Fruit fly (Drosophila melanogaster) whole organism, embryonic: ENCODE results near the gene CG9360.

ENCODE experiments used
- Antp ChIP-seq: fragments of 200-800 bp; sonication (Bioruptor generic); optimal IDR thresholded peaks from 3 replicates; lab custom pipeline; 2016; ENCODE audit warnings: missing biosample characterization, missing genetic modification characterization
- CG1024 ChIP-seq: fragments of 200-800 bp; sonication (Bioruptor generic); IDR thresholded peaks from 2 replicates; pipeline ENCODE4 v1.3.6; 2022; ENCODE audit warnings: missing biosample characterization, missing genetic modification characterization
- CG10267 ChIP-seq: fragments of 200-800 bp; sonication (Bioruptor generic); optimal IDR thresholded peaks from 2 replicates; lab custom pipeline; 2018; ENCODE audit warnings: missing biosample characterization, mild to moderate bottlenecking, missing genetic modification characterization, moderate library complexity
- CG10543 ChIP-seq: fragments of 200-800 bp; sonication (Bioruptor generic); optimal IDR thresholded peaks from 3 replicates; lab custom pipeline; 2017; ENCODE audit warnings: missing biosample characterization, mild to moderate bottlenecking, missing genetic modification characterization, moderate library complexity
- CG13894 ChIP-seq: fragments of 200-800 bp; sonication (Bioruptor generic); optimal IDR thresholded peaks from 3 replicates; lab custom pipeline; 2018; ENCODE audit warnings: missing biosample characterization, mild to moderate bottlenecking, missing genetic modification characterization, moderate library complexity
- CG14050 ChIP-seq: fragments of 200-800 bp; sonication (Bioruptor generic); IDR thresholded peaks from 3 replicates; pipeline ENCODE4 v1.3.6; 2022; ENCODE audit warnings: missing biosample characterization, missing genetic modification characterization
- CG15011 ChIP-seq: fragments of 200-800 bp; sonication (Bioruptor generic); optimal IDR thresholded peaks from 3 replicates; lab custom pipeline; 2018; ENCODE audit warnings: missing biosample characterization, mild to moderate bottlenecking, missing genetic modification characterization
- CG16813 ChIP-seq: fragments of 200-800 bp; sonication (Bioruptor generic); IDR thresholded peaks from 3 replicates; pipeline ENCODE4 v1.3.6; 2022; ENCODE audit warnings: missing biosample characterization, missing genetic modification characterization; ENCODE audit not compliant: partially characterized antibody
- CG17385 ChIP-seq: fragments of 200-800 bp; sonication (Bioruptor generic); optimal IDR thresholded peaks from 3 replicates; lab custom pipeline; 2018; ENCODE audit warnings: missing biosample characterization, mild to moderate bottlenecking, missing genetic modification characterization
- CG17612 ChIP-seq: fragments of 200-800 bp; sonication (Bioruptor generic); IDR thresholded peaks from 2 replicates; pipeline ENCODE4 v1.3.6; 2022; ENCODE audit warnings: missing biosample characterization, missing genetic modification characterization
- CG30431 ChIP-seq: fragments of 200-800 bp; sonication (Bioruptor generic); optimal IDR thresholded peaks from 2 replicates; lab custom pipeline; 2017; ENCODE audit warnings: missing biosample characterization, missing genetic modification characterization
- CG3163 ChIP-seq: fragments of 200-800 bp; sonication (Bioruptor generic); optimal IDR thresholded peaks from 3 replicates; lab custom pipeline; 2016; ENCODE audit warnings: missing biosample characterization, missing genetic modification characterization
- CG32772 ChIP-seq: fragments of 200-800 bp; sonication (Bioruptor generic); IDR thresholded peaks from 2 replicates; pipeline ENCODE4 v1.3.6; 2022; ENCODE audit warnings: missing biosample characterization, missing genetic modification characterization
- CG4820 ChIP-seq: fragments of 200-800 bp; sonication (Bioruptor generic); optimal IDR thresholded peaks from 3 replicates; lab custom pipeline; 2016; ENCODE audit warnings: missing biosample characterization, missing genetic modification characterization
- CG5245 ChIP-seq: fragments of 200-800 bp; sonication (Bioruptor generic); optimal IDR thresholded peaks from 3 replicates; lab custom pipeline; 2016; ENCODE audit warnings: missing biosample characterization, missing genetic modification characterization
- CG6689 ChIP-seq: fragments of 200-800 bp; sonication (Bioruptor generic); IDR thresholded peaks from 2 replicates; pipeline ENCODE4 v1.3.6; 2022; ENCODE audit warnings: missing biosample characterization, missing genetic modification characterization
- CG8388 ChIP-seq: fragments of 200-800 bp; sonication (Bioruptor generic); optimal IDR thresholded peaks from 2 replicates; lab custom pipeline; 2019; ENCODE audit warnings: missing biosample characterization, mild to moderate bottlenecking, missing genetic modification characterization, moderate library complexity
- Ets65A ChIP-seq: fragments of 200-800 bp; sonication (Bioruptor generic); peaks from one replicate; lab custom pipeline; 2016; ENCODE audit warnings: missing biosample characterization, missing genetic modification characterization
- Gsc ChIP-seq: fragments of 200-800 bp; sonication (Bioruptor generic); IDR thresholded peaks from 2 replicates; pipeline ENCODE4 v1.3.6; 2022; ENCODE audit warnings: missing biosample characterization, missing genetic modification characterization
- Hand ChIP-seq: fragments of 200-800 bp; sonication (Bioruptor generic); optimal IDR thresholded peaks from 2 replicates; lab custom pipeline; 2017; ENCODE audit warnings: mild to moderate bottlenecking, missing biosample characterization, missing genetic modification reagents, missing genetic modification characterization
- Hmx ChIP-seq: fragments of 200-800 bp; sonication (Bioruptor generic); optimal IDR thresholded peaks from 2 replicates; lab custom pipeline; 2016; ENCODE audit warnings: missing biosample characterization, missing genetic modification characterization
- NC2α ChIP-seq: fragments of 200-800 bp; sonication (Bioruptor generic); optimal IDR thresholded peaks from 2 replicates; lab custom pipeline; 2016; ENCODE audit warnings: missing biosample characterization, missing genetic modification characterization
- NK7.1 ChIP-seq: fragments of 200-800 bp; sonication (Bioruptor generic); optimal IDR thresholded peaks from 3 replicates; lab custom pipeline; 2016; ENCODE audit warnings: missing biosample characterization, missing genetic modification characterization
- Nf-YA ChIP-seq: fragments of 200-800 bp; sonication (Bioruptor generic); IDR thresholded peaks from 2 replicates; pipeline ENCODE4 v1.3.6; 2022; ENCODE audit warnings: missing biosample characterization, missing genetic modification characterization
- Xbp1 ChIP-seq: fragments of 200-800 bp; sonication (Bioruptor generic); optimal IDR thresholded peaks from 3 replicates; lab custom pipeline; 2016; ENCODE audit warnings: missing biosample characterization, mild to moderate bottlenecking, missing genetic modification characterization
- YL-1 ChIP-seq: fragments of 200-800 bp; sonication (Bioruptor generic); optimal IDR thresholded peaks from 3 replicates; lab custom pipeline; 2017; ENCODE audit warnings: missing biosample characterization, mild to moderate bottlenecking, missing genetic modification characterization
- ara ChIP-seq: fragments of 200-800 bp; sonication (Bioruptor generic); IDR thresholded peaks from 2 replicates; pipeline ENCODE4 v1.3.6; 2022; ENCODE audit warnings: missing biosample characterization, missing genetic modification characterization
- bbx ChIP-seq: fragments of 200-800 bp; sonication (Bioruptor generic); IDR thresholded peaks from 2 replicates; pipeline ENCODE4 v1.3.6; 2022; ENCODE audit warnings: missing biosample characterization, missing genetic modification characterization; ENCODE audit not compliant: partially characterized antibody
- btn ChIP-seq: fragments of 200-800 bp; sonication (Bioruptor generic); optimal IDR thresholded peaks from 2 replicates; lab custom pipeline; 2016; ENCODE audit warnings: missing biosample characterization, missing genetic modification characterization
- cg ChIP-seq: fragments of 200-800 bp; sonication (Bioruptor generic); optimal IDR thresholded peaks from 3 replicates; lab custom pipeline; 2019; ENCODE audit warnings: missing biosample characterization, mild to moderate bottlenecking, missing genetic modification characterization, moderate library complexity
- cwo ChIP-seq: fragments of 200-800 bp; sonication (Bioruptor generic); optimal IDR thresholded peaks from 3 replicates; lab custom pipeline; 2017; ENCODE audit warnings: missing biosample characterization, missing genetic modification characterization, mild to moderate bottlenecking, moderate library complexity, missing genetic modification reagents
- dmrt99B ChIP-seq: fragments of 200-800 bp; sonication (Bioruptor generic); optimal IDR thresholded peaks from 2 replicates; lab custom pipeline; 2018; ENCODE audit warnings: missing biosample characterization, mild to moderate bottlenecking, missing genetic modification characterization, moderate library complexity
- esg ChIP-seq: fragments of 200-800 bp; sonication (Bioruptor generic); conservative IDR thresholded peaks from 2 replicates; pipeline ENCODE4 v1.3.6; 2022; ENCODE audit warnings: missing biosample characterization, missing genetic modification characterization
- ewg ChIP-seq: fragments of 200-800 bp; sonication (Bioruptor generic); optimal IDR thresholded peaks from 3 replicates; lab custom pipeline; 2017; ENCODE audit warnings: mild to moderate bottlenecking, missing biosample characterization, missing genetic modification reagents, missing genetic modification characterization
- eyg ChIP-seq: fragments of 200-800 bp; sonication (Bioruptor generic); optimal IDR thresholded peaks from 3 replicates; lab custom pipeline; 2016; ENCODE audit warnings: missing biosample characterization, missing genetic modification characterization
- gem ChIP-seq: fragments of 200-800 bp; sonication (Bioruptor generic); optimal IDR thresholded peaks from 2 replicates; lab custom pipeline; 2019; ENCODE audit warnings: missing biosample characterization, mild to moderate bottlenecking, missing genetic modification characterization, moderate library complexity
- grau ChIP-seq: fragments of 200-800 bp; optimal IDR thresholded peaks from 3 replicates; lab custom pipeline; 2019; ENCODE audit warnings: missing biosample characterization, mild to moderate bottlenecking, missing genetic modification characterization, moderate library complexity
- ind ChIP-seq: fragments of 200-800 bp; sonication (Bioruptor generic); optimal IDR thresholded peaks from 3 replicates; lab custom pipeline; 2016; ENCODE audit warnings: missing biosample characterization, missing genetic modification characterization
- jumu ChIP-seq: fragments of 200-800 bp; sonication (Bioruptor generic); optimal IDR thresholded peaks from 3 replicates; lab custom pipeline; 2016; ENCODE audit warnings: missing biosample characterization, missing genetic modification characterization
- ken ChIP-seq: fragments of 200-800 bp; sonication (Bioruptor generic); IDR thresholded peaks from 3 replicates; pipeline ENCODE4 v1.3.6; 2022; ENCODE audit warnings: missing biosample characterization, missing genetic modification characterization
- lmd ChIP-seq: fragments of 200-800 bp; sonication (Bioruptor generic); IDR thresholded peaks from 2 replicates; pipeline ENCODE4 v1.3.6; 2022; ENCODE audit warnings: missing biosample characterization, missing genetic modification characterization
- onecut ChIP-seq: fragments of 200-800 bp; sonication (Bioruptor generic); IDR thresholded peaks from 2 replicates; pipeline ENCODE4 v1.3.6; 2022; ENCODE audit warnings: missing biosample characterization, missing genetic modification characterization
- ranshi ChIP-seq: fragments of 200-800 bp; sonication (Bioruptor generic); IDR thresholded peaks from 2 replicates; pipeline ENCODE4 v1.3.6; 2022; ENCODE audit warnings: missing biosample characterization, missing genetic modification characterization
- ro ChIP-seq: fragments of 200-800 bp; sonication (Bioruptor generic); IDR thresholded peaks from 2 replicates; pipeline ENCODE4 v1.3.6; 2022; ENCODE audit warnings: missing biosample characterization, missing genetic modification characterization
- slp2 ChIP-seq: fragments of 200-800 bp; sonication (Bioruptor generic); optimal IDR thresholded peaks from 2 replicates; lab custom pipeline; 2016; ENCODE audit warnings: missing biosample characterization, missing genetic modification characterization
- tgo ChIP-seq: fragments of 200-800 bp; sonication (Bioruptor generic); IDR thresholded peaks from 3 replicates; pipeline ENCODE4 v1.3.6; 2022; ENCODE audit warnings: missing biosample characterization, missing genetic modification characterization
- trem ChIP-seq: fragments of 200-800 bp; optimal IDR thresholded peaks from 3 replicates; lab custom pipeline; 2019; ENCODE audit warnings: missing biosample characterization, mild to moderate bottlenecking, missing genetic modification characterization, moderate library complexity
- zen ChIP-seq: fragments of 200-800 bp; sonication (Bioruptor generic); optimal IDR thresholded peaks from 3 replicates; lab custom pipeline; 2018; ENCODE audit warnings: missing biosample characterization, mild to moderate bottlenecking, missing genetic modification characterization, moderate library complexity

CG9360 gene

DNA sequence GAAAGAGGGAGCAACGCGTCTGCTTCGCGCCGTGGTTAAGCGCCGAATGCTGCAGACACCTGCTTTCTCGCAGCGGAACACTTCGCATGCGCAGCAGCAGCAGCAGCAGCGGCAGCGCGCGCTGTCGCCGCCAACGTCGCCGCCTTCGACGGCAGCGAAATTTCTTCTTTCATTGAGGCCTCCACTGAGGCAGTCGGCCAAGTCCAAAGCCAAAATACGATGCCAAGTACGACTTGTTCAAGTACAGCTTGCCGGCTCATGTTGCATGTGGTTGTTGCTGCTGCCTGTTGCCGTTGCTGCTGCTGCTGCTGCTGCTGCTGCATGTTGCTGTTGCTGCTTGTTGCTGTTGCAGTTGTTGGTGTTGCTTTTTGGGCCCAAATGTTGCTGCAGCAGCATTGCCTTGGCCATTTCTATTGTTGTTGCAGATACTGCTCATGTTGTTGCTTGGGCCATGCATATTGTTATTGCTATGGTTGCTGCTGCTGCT lies 14.4 kb upstream of the CG9360 start, which contains the start of gene dy:
Gene dy, minus strand, starts transcription at position 51 of the 487 bp plus-strand sequence.
- no peak for TF ChIP-seq bbx (GFP tag; lab: Robert Waterston, UW)
- peak; percentile 61 for TF ChIP-seq Ets65A (GFP tag; lab: Kevin White, UChicago)

DNA sequence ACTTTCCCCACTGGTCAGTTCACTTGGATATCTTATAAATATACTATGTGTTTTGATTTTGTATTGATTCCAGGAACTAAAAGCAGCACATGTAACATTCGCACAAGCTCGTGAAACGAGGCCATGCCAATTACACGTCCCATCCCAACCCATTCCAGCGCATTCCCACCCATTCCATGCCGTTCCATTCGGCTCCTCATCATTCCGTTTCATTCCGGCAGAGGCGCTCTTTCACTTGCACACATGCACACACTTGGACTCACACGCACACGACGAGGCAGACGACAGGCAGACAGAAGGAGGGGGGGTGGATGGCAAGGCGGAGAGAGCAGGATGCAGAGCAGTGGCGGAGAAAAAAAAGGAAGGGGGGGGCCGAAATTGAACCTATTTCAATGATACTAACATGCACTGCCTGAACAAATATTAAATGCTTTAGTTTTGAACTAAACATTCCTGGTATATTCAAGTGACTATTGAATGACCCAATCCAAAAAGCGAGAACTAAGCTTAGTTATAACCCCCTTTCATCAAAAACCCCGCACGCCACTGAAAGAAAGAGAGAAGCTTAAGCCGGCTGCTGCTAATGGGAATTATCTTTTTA lies 11.7 kb upstream of the CG9360 start:
- TF ChIP-seq ken (GFP tag; lab: Robert Waterston, UW) (peak; percentile 61; the same call in 2 of the 3 replicates), ind (GFP tag; lab: Kevin White, UChicago) (peak; percentile 36), gem (tag; lab: Kevin White, UChicago) (peak; percentile 76), CG3163 (GFP tag; lab: Kevin White, UChicago) (no peak), CG10267 (tag; lab: Kevin White, UChicago) (peak; percentile 68), CG5245 (peak; percentile 38), grau (tag; lab: Kevin White, UChicago) (peak; percentile 57), jumu (GFP tag; lab: Kevin White, UChicago) (peak; percentile 42), CG16813 (GFP tag; lab: Robert Waterston, UW) (no peak), NK7.1 (GFP tag; lab: Kevin White, UChicago) (no peak), CG8388 (GFP tag; lab: Kevin White, UChicago) (peak; percentile 50), CG10543 (no peak), dmrt99B (tag; lab: Kevin White, UChicago) (peak; percentile 55), ro (no peak), Hmx (GFP tag; lab: Kevin White, UChicago) (no peak), tgo (peak; percentile 37; the same call in 1 of the 3 replicates), cwo (GFP tag; lab: Kevin White, UChicago) (peak; percentile 18), CG1024 (GFP tag; lab: Robert Waterston, UW) (0 out of 2 replicates have a peak, but pooled peaks have one; percentile 30), onecut (GFP tag; lab: Robert Waterston, UW) (peak; percentile 24; the same call in 1 of the 2 replicates), ranshi (GFP tag; lab: Robert Waterston, UW) (peak; percentile 34; the same call in 1 of the 2 replicates), CG6689 (GFP tag; lab: Robert Waterston, UW) (peak; percentile 63), CG17612 (GFP tag; lab: Robert Waterston, UW) (0 out of 2 replicates have a peak, but pooled peaks have one; percentile 17), btn (GFP tag; lab: Kevin White, UChicago) (peak; percentile 17), ewg (GFP tag; lab: Kevin White, UChicago) (peak; percentile 25), ara (GFP tag; lab: Robert Waterston, UW) (peak; percentile 73), cg (GFP tag; lab: Kevin White, UChicago) (peak; percentile 45), Nf-YA (0 out of 2 replicates have a peak, but pooled peaks have one; percentile 11), CG17385 (peak; percentile 36), Gsc (peak; percentile 47; the same call in 1 of the 2 replicates), Xbp1 (GFP tag; lab: Kevin White, UChicago) (peak; percentile 32), Antp (GFP tag; lab: Kevin White, UChicago) (peak; percentile 48), CG15011 (GFP tag; lab: Kevin White, UChicago) (peak; percentile 2), esg (GFP tag; lab: Robert Waterston, UW) (peak; percentile 47), CG32772 (peak; percentile 36; the same call in 1 of the 2 replicates), lmd (GFP tag; lab: Robert Waterston, UW) (peak; percentile 56), YL-1 (GFP tag; lab: Kevin White, UChicago) (no peak), NC2α (GFP tag; lab: Kevin White, UChicago) (peak; percentile 16), trem (peak; percentile 39), eyg (GFP tag; lab: Kevin White, UChicago) (peak; percentile 2), CG13894 (tag; lab: Kevin White, UChicago) (no peak), CG30431 (GFP tag; lab: Kevin White, UChicago) (peak; percentile 62), slp2 (GFP tag; lab: Kevin White, UChicago) (peak; percentile 39), Hand (GFP tag; lab: Kevin White, UChicago) (no peak), CG14050 (GFP tag; lab: Robert Waterston, UW) (no peak), zen (peak; percentile 52), CG4820 (peak; percentile 46)
